Comparison of ENCODE assay signal across 2 worm cellular contexts in the genomic region with DNA sequence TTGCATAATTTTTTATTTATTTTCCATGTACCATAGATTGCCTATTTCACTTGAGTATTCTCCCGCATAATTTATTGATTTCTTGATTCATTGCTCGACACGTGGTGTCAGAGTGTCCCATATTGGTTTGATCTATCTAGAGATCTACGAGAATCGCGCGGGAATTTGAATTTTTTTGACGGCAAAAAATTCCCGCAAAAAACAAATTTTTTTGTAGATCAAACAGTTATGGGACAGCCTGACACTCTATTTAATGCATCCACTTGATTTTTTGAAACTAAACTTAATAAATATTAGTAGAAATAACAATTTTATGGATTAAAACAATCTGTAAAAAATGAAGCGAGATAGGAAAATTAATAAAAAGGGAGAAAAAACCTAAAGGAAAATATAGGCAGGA.
TF ChIP-seq lines count a peak whose summit lies in the region.

No protein-coding gene starts in this region.

TF ChIP-seq in whole organism, L4 larva, 104 proteins besides CTCF, POLR2A, EP300 and RAD21:
- TF ChIP-seq zfp-3 (GFP tag; conservative IDR thresholded peaks at IDR 0.05; lab: Robert Waterston, UW): no peak
- no peak for TF ChIP-seq mep-1 (tag; optimal IDR thresholded peaks at IDR 0.05; lab: Kevin White, UChicago)
- TF ChIP-seq snpc-1.2 (GFP tag; IDR thresholded peaks at IDR 0.05; lab: Robert Waterston, UW): peak; percentile 41; the same call in 1 of the 2 replicates
- no peak for TF ChIP-seq R02D3.7 (tag; optimal IDR thresholded peaks at IDR 0.05; lab: Kevin White, UChicago)

TF ChIP-seq in whole organism, young adult, 124 proteins besides CTCF, POLR2A, EP300 and RAD21:
- TF ChIP-seq chd-7 (tag; optimal IDR thresholded peaks at IDR 0.05; lab: Kevin White, UChicago) (no peak), B0336.3 (GFP tag; IDR thresholded peaks at IDR 0.05; lab: Robert Waterston, UW) (0 out of 2 replicates have a peak, but pooled peaks have one; percentile 12), nhr-90 (tag; optimal IDR thresholded peaks at IDR 0.05; lab: Kevin White, UChicago) (no peak), tbp1 (GFP tag; optimal IDR thresholded peaks at IDR 0.05; lab: Kevin White, UChicago) (peak; percentile 25), aptf-2 (GFP tag; conservative IDR thresholded peaks at IDR 0.05; lab: Robert Waterston, UW) (no peak), efl-1 (GFP tag; optimal IDR thresholded peaks at IDR 0.05; lab: Kevin White, UChicago) (peak; percentile 68), madf-8 (GFP tag; conservative IDR thresholded peaks at IDR 0.05; lab: Robert Waterston, UW) (peak; percentile 61), xnd-1 (tag; optimal IDR thresholded peaks at IDR 0.05; lab: Kevin White, UChicago) (peak; percentile 56), D2030.7 (GFP tag; IDR thresholded peaks at IDR 0.05; lab: Robert Waterston, UW) (peak; percentile 59; the same call in 1 of the 2 replicates), madf-6 (GFP tag; IDR thresholded peaks at IDR 0.05; lab: Robert Waterston, UW) (peak; percentile 74), snpc-4 (GFP tag; optimal IDR thresholded peaks at IDR 0.05; lab: Kevin White, UChicago) (no peak), snpc-4 (tag; optimal IDR thresholded peaks at IDR 0.05; lab: Kevin White, UChicago) (peak in 2 of 4 experiments; percentile 46 to 79), attf-6 (GFP tag; IDR thresholded peaks at IDR 0.05; lab: Robert Waterston, UW) (peak; percentile 78; the same call in 1 of the 2 replicates), Y79H2A.3 (GFP tag; conservative IDR thresholded peaks at IDR 0.05; lab: Robert Waterston, UW) (0 out of 2 replicates have a peak, but pooled peaks have one; percentile 46), madf-3 (GFP tag; IDR thresholded peaks at IDR 0.05; lab: Robert Waterston, UW) (0 out of 2 replicates have a peak, but pooled peaks have one; percentile 50)
TF ChIP-seq in whole organism, young adult: peak in this region for 11.
